Worm (Caenorhabditis elegans) whole organism, L1 larva: ENCODE measurements around the gene txdc-12.2.

Source experiments
- aly-2 ChIP-seq: fragments of 150-350 bp; optimal IDR thresholded peaks from 2 replicates; lab custom pipeline; 2014; ENCODE audit warnings: missing biosample characterization, missing genetic modification characterization
- ama-1 ChIP-seq: fragments of 150-350 bp; optimal IDR thresholded peaks from 2 replicates; lab custom pipeline; 2014
- dpl-1 ChIP-seq, 3 experiments: fragments of 150-350 bp in 2 of 3; sonication (generic microtip) in 1 of 3; optimal IDR thresholded peaks; 2 replicates each; lab custom pipeline; 2014 to 2017; ENCODE audit warnings: missing biosample characterization in 3 of 3, missing genetic modification characterization in 3 of 3, missing genetic modification reagents in 3 of 3
- elt-2 ChIP-seq: sonication (generic microtip); optimal IDR thresholded peaks from 2 replicates; lab custom pipeline; 2016; ENCODE audit warnings: missing genetic modification characterization, mild to moderate bottlenecking, inconsistent platforms, missing compliant biosample characterization, missing genetic modification reagents
- fkh-10 ChIP-seq: sonication (generic microtip); optimal IDR thresholded peaks from 2 replicates; lab custom pipeline; 2017; ENCODE audit warnings: missing biosample characterization, missing genetic modification reagents, missing genetic modification characterization
- grh-1 ChIP-seq: fragments of 200-800 bp; sonication (Bioruptor generic); IDR thresholded peaks from 2 replicates; pipeline ENCODE4 v1.3.6; 2022; ENCODE audit warnings: missing genetic modification reagents, missing genetic modification characterization, missing compliant biosample characterization
- jun-1 ChIP-seq: fragments of 150-350 bp; optimal IDR thresholded peaks from 2 replicates; lab custom pipeline; 2014; ENCODE audit warnings: missing biosample characterization, missing genetic modification reagents, missing genetic modification characterization
- lin-39 ChIP-seq: fragments of 150-350 bp; optimal IDR thresholded peaks from 2 replicates; lab custom pipeline; 2014; ENCODE audit warnings: missing biosample characterization, missing genetic modification reagents, missing genetic modification characterization
- mdl-1 ChIP-seq, 2 experiments: fragments of 150-350 bp; optimal IDR thresholded peaks; 2 replicates each; lab custom pipeline; 2014 to 2017; ENCODE audit warnings: missing biosample characterization in 2 of 2, missing genetic modification characterization in 2 of 2, inconsistent platforms in 1 of 2
- sox-4 ChIP-seq: sonication (generic microtip); optimal IDR thresholded peaks from 2 replicates; lab custom pipeline; 2016; ENCODE audit warnings: missing genetic modification characterization, missing compliant biosample characterization
- tlp-1 ChIP-seq: fragments of 150-350 bp; optimal IDR thresholded peaks from 2 replicates; lab custom pipeline; 2014; ENCODE audit warnings: missing biosample characterization, missing genetic modification characterization
- ztf-11 ChIP-seq, 2 experiments: sonication (generic microtip); optimal IDR thresholded peaks; 2 replicates each; lab custom pipeline; 2016 to 2017; ENCODE audit warnings: missing genetic modification characterization in 2 of 2, missing biosample characterization in 1 of 2, missing compliant biosample characterization in 1 of 2

DNA sequence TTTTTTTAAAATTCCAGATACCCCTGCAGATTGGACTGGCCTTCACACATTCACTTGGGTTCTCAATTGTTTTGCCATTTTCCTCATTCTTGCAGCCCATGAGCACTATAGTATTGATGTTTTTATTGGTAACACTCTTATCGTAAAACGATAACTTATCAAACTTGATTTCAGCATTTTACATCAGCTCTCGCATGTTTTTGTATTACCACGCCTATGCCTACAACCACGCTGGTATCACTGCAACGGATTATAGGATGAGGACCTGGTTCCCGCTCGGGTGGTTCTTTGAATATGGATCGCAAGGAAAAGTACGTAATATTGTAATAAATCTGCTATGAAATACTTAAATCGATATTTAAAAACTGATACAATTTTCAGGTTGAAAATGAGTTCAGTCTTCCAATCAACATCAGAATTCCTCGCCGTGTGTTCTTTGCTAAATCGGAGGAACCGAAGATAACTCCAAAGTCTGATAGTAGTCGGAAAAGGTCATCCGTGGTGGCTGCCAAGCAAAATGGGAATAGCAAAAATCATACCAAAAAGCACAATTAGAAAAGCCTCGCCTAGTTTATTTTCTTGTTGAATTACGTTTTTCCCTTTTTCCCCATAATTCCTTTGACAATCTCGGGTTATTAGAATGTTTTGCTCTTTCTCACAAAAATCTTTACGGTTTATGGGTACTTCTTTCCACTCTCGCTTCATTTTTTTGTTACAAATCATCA, 36.5 kb downstream of the txdc-12.2 start:
- TF ChIP-seq ama-1 (lab: Kevin White, UChicago) (no peak), dpl-1 (GFP tag; optimal IDR thresholded peaks at IDR 0.05; lab: Kevin White, UChicago) (no peak), aly-2 (tag; lab: Kevin White, UChicago) (no peak), lin-39 (tag; lab: Kevin White, UChicago) (no peak), tlp-1 (tag; lab: Kevin White, UChicago) (no peak), fkh-10 (GFP tag; lab: Kevin White, UChicago) (no peak), mdl-1 (tag; optimal IDR thresholded peaks at IDR 0.05; lab: Kevin White, UChicago) (no peak), ztf-11 (tag; optimal IDR thresholded peaks at IDR 0.05; lab: Kevin White, UChicago) (no peak), sox-4 (tag; lab: Kevin White, UChicago) (no peak), grh-1 (no peak), elt-2 (tag; lab: Kevin White, UChicago) (no peak), jun-1 (tag; lab: Kevin White, UChicago) (no peak)
